Worm (Caenorhabditis elegans) whole organism, late embryonic: ENCODE results near the gene slc-9B.1.

ENCODE experiments used
- ceh-19 ChIP-seq: fragments of 200-800 bp; sonication (Bioruptor generic); optimal IDR thresholded peaks from 2 replicates; lab custom pipeline; 2018; ENCODE audit warnings: mild to moderate bottlenecking, missing genetic modification characterization, missing compliant biosample characterization
- ceh-24 ChIP-seq: sonication (generic microtip); optimal IDR thresholded peaks from 2 replicates; lab custom pipeline; 2016; ENCODE audit warnings: mild to moderate bottlenecking, missing genetic modification characterization, missing compliant biosample characterization
- ceh-9 ChIP-seq: sonication (generic microtip); optimal IDR thresholded peaks from 2 replicates; lab custom pipeline; 2016; ENCODE audit warnings: mild to moderate bottlenecking, missing genetic modification characterization, inconsistent platforms, missing compliant biosample characterization
- elt-2 ChIP-seq: sonication (generic microtip); optimal IDR thresholded peaks from 2 replicates; lab custom pipeline; 2016; ENCODE audit warnings: missing genetic modification reagents, missing genetic modification characterization, missing compliant biosample characterization
- fkh-10 ChIP-seq: fragments of 150-350 bp; optimal IDR thresholded peaks from 2 replicates; lab custom pipeline; 2014; ENCODE audit warnings: missing biosample characterization, missing genetic modification reagents, missing genetic modification characterization
- hlh-8 ChIP-seq: sonication (generic microtip); optimal IDR thresholded peaks from 2 replicates; lab custom pipeline; 2016; ENCODE audit warnings: missing genotype, missing genetic modification characterization, missing compliant biosample characterization
- unc-55 ChIP-seq: sonication (generic microtip); optimal IDR thresholded peaks from 2 replicates; lab custom pipeline; 2017; ENCODE audit warnings: missing biosample characterization, missing genetic modification reagents, missing genetic modification characterization

DNA sequence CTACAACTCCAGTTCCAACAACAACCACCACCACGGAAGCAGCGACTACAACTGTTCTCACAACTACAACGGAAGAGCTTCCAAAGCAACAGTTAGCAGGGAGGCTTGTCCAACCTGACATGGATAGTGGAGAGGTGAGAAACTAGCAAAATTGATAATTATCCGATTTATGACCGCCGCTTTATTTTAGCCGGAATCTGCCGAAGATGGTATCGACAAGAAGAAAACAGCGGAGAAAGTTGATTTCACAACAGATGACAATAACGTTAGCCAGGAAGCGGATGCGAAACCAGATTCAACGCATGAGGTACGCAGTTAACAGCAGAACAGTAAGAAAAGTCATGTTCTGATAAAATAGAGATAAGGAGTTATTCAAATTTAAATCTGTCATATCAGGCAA lies 39.0 kb downstream of the slc-9B.1 start:
- TF ChIP-seq ceh-19 (GFP tag; lab: Kevin White, UChicago) (no peak), hlh-8 (no peak), unc-55 (GFP tag; lab: Kevin White, UChicago) (no peak), fkh-10 (no peak), elt-2 (tag; lab: Kevin White, UChicago) (no peak), ceh-9 (tag; lab: Kevin White, UChicago) (no peak), ceh-24 (tag; lab: Kevin White, UChicago) (no peak)
